Fruit fly (Drosophila melanogaster) whole organism, embryonic: ENCODE measurements around the gene Tlk.
A peak's percentile ranks its signal among the peaks of the same experiment; 100 is the strongest.

Experiments
- Abd-B ChIP-seq: fragments of 200-800 bp; sonication (Bioruptor generic); optimal IDR thresholded peaks from 2 replicates; lab custom pipeline; 2018; ENCODE audit warnings: missing biosample characterization, mild to moderate bottlenecking, missing genetic modification characterization, moderate library complexity
- CG10209 ChIP-seq: fragments of 200-800 bp; sonication (Bioruptor generic); optimal IDR thresholded peaks from 3 replicates; lab custom pipeline; 2017; ENCODE audit warnings: missing biosample characterization, mild to moderate bottlenecking, missing genetic modification characterization, missing genetic modification reagents
- CG11398 ChIP-seq: fragments of 200-800 bp; sonication (Bioruptor generic); optimal IDR thresholded peaks from 2 replicates; lab custom pipeline; 2016; ENCODE audit warnings: missing biosample characterization, missing genetic modification characterization
- CG11695 ChIP-seq: fragments of 200-800 bp; sonication (Bioruptor generic); IDR thresholded peaks from 3 replicates; pipeline ENCODE4 v1.3.6; 2022; ENCODE audit warnings: missing biosample characterization, missing genetic modification characterization
- CG11696 ChIP-seq: fragments of 200-800 bp; sonication (Bioruptor generic); IDR thresholded peaks from 2 replicates; pipeline ENCODE4 v1.3.6; 2022; ENCODE audit warnings: missing biosample characterization, missing genetic modification characterization
- CG12219 ChIP-seq: fragments of 200-800 bp; sonication (Bioruptor generic); optimal IDR thresholded peaks from 3 replicates; lab custom pipeline; 2018; ENCODE audit warnings: missing biosample characterization, mild to moderate bottlenecking, missing genetic modification characterization
- CG12391 ChIP-seq: fragments of 200-800 bp; sonication (Bioruptor generic); optimal IDR thresholded peaks from 3 replicates; lab custom pipeline; 2018; ENCODE audit warnings: missing biosample characterization, mild to moderate bottlenecking, missing genetic modification characterization, moderate library complexity
- CG14965 ChIP-seq: fragments of 200-800 bp; sonication (Bioruptor generic); optimal IDR thresholded peaks from 2 replicates; lab custom pipeline; 2016; ENCODE audit warnings: missing biosample characterization, missing genetic modification characterization, borderline replicate concordance
- CG15073 ChIP-seq: fragments of 200-800 bp; sonication (Bioruptor generic); optimal IDR thresholded peaks from 2 replicates; lab custom pipeline; 2016; ENCODE audit warnings: missing biosample characterization, missing genetic modification characterization
- CG15601 ChIP-seq: fragments of 200-800 bp; sonication (Bioruptor generic); optimal IDR thresholded peaks from 3 replicates; lab custom pipeline; 2019; ENCODE audit warnings: missing biosample characterization, mild to moderate bottlenecking, missing genetic modification characterization, moderate library complexity
- CG16779 ChIP-seq: fragments of 200-800 bp; sonication (Bioruptor generic); IDR thresholded peaks from 2 replicates; pipeline ENCODE4 v1.3.6; 2022; ENCODE audit warnings: missing biosample characterization, missing genetic modification characterization
- CG17612 ChIP-seq: fragments of 200-800 bp; sonication (Bioruptor generic); IDR thresholded peaks from 2 replicates; pipeline ENCODE4 v1.3.6; 2022; ENCODE audit warnings: missing biosample characterization, missing genetic modification characterization
- CG1832 ChIP-seq: fragments of 200-800 bp; sonication (Bioruptor generic); optimal IDR thresholded peaks from 2 replicates; lab custom pipeline; 2017; ENCODE audit warnings: missing biosample characterization, mild to moderate bottlenecking, missing genetic modification characterization, inconsistent platforms
- CG18599 ChIP-seq: fragments of 200-800 bp; sonication (Bioruptor generic); optimal IDR thresholded peaks from 3 replicates; lab custom pipeline; 2017; ENCODE audit warnings: missing biosample characterization, missing genetic modification characterization, mild to moderate bottlenecking, moderate library complexity, missing genetic modification reagents
- CG18764 ChIP-seq: fragments of 200-800 bp; sonication (Bioruptor generic); optimal IDR thresholded peaks from 3 replicates; lab custom pipeline; 2016; ENCODE audit warnings: missing biosample characterization, missing genetic modification characterization
- CG2712 ChIP-seq: fragments of 200-800 bp; optimal IDR thresholded peaks from 3 replicates; lab custom pipeline; 2019; ENCODE audit warnings: missing biosample characterization, mild to moderate bottlenecking, missing genetic modification characterization, moderate library complexity
- CG30431 ChIP-seq: fragments of 200-800 bp; sonication (Bioruptor generic); optimal IDR thresholded peaks from 2 replicates; lab custom pipeline; 2017; ENCODE audit warnings: missing biosample characterization, missing genetic modification characterization
- CG31441 ChIP-seq: fragments of 200-800 bp; sonication (Bioruptor generic); IDR thresholded peaks from 2 replicates; pipeline ENCODE4 v1.3.6; 2022; ENCODE audit warnings: missing biosample characterization, missing genetic modification characterization
- CG42726 ChIP-seq: fragments of 200-800 bp; sonication (Bioruptor generic); IDR thresholded peaks from 2 replicates; pipeline ENCODE4 v1.3.6; 2022; ENCODE audit warnings: missing biosample characterization, missing genetic modification characterization; ENCODE audit not compliant: partially characterized antibody
- CG5953 ChIP-seq: fragments of 200-800 bp; sonication (Bioruptor generic); IDR thresholded peaks from 2 replicates; pipeline ENCODE4 v1.3.6; 2022; ENCODE audit warnings: missing biosample characterization, missing genetic modification characterization
- CG6272 ChIP-seq: fragments of 200-800 bp; sonication (Bioruptor generic); IDR thresholded peaks from 2 replicates; pipeline ENCODE4 v1.3.6; 2022; ENCODE audit warnings: missing biosample characterization, missing genetic modification characterization
- CG6683 ChIP-seq: fragments of 200-800 bp; sonication (Bioruptor generic); optimal IDR thresholded peaks from 2 replicates; lab custom pipeline; 2017; ENCODE audit warnings: missing biosample characterization, mild to moderate bottlenecking, missing genetic modification characterization, missing genetic modification reagents
- CG6765 ChIP-seq: fragments of 200-800 bp; sonication (Bioruptor generic); optimal IDR thresholded peaks from 3 replicates; lab custom pipeline; 2017; ENCODE audit warnings: missing biosample characterization, mild to moderate bottlenecking, missing genetic modification characterization
- CG6813 ChIP-seq: fragments of 200-800 bp; sonication (Bioruptor generic); optimal IDR thresholded peaks from 2 replicates; lab custom pipeline; 2017; ENCODE audit warnings: missing biosample characterization, missing genetic modification characterization, mild to moderate bottlenecking, moderate library complexity, missing genetic modification reagents
- CG6854 ChIP-seq: fragments of 200-800 bp; sonication (Bioruptor generic); optimal IDR thresholded peaks from 3 replicates; lab custom pipeline; 2017; ENCODE audit warnings: missing biosample characterization, mild to moderate bottlenecking, missing genetic modification characterization
- CG7271 ChIP-seq: fragments of 200-800 bp; sonication (Bioruptor generic); optimal IDR thresholded peaks from 2 replicates; lab custom pipeline; 2018; ENCODE audit warnings: missing biosample characterization, mild to moderate bottlenecking, missing genetic modification characterization, moderate library complexity
- CG9609 ChIP-seq: fragments of 200-800 bp; sonication (Bioruptor generic); optimal IDR thresholded peaks from 3 replicates; lab custom pipeline; 2016; ENCODE audit warnings: missing biosample characterization, missing genetic modification characterization
- CG9876 ChIP-seq: fragments of 200-800 bp; sonication (Bioruptor generic); optimal IDR thresholded peaks from 2 replicates; lab custom pipeline; 2016; ENCODE audit warnings: missing biosample characterization, missing genetic modification characterization
- Hr51 ChIP-seq, 2 experiments: fragments of 200-800 bp; sonication (Bioruptor generic); optimal IDR thresholded peaks; 2 replicates in 1 of 2; 3 replicates in 1 of 2; lab custom pipeline; 2016 to 2018; ENCODE audit warnings: missing biosample characterization in 2 of 2, missing genetic modification characterization in 2 of 2, mild to moderate bottlenecking in 1 of 2, moderate library complexity in 1 of 2
- Ravus ChIP-seq: fragments of 200-800 bp; sonication (Bioruptor generic); IDR thresholded peaks from 2 replicates; pipeline ENCODE4 v1.3.6; 2022; ENCODE audit warnings: missing biosample characterization, missing genetic modification characterization
- Sin3A ChIP-seq: fragments of >200 bp; optimal IDR thresholded peaks from 2 replicates; lab custom pipeline; 2018
- Spps ChIP-seq: fragments of 200-800 bp; sonication (Bioruptor generic); optimal IDR thresholded peaks from 2 replicates; lab custom pipeline; 2018; ENCODE audit warnings: missing biosample characterization, mild to moderate bottlenecking, missing genetic modification characterization
- TFAM ChIP-seq: fragments of 200-800 bp; sonication (Bioruptor generic); optimal IDR thresholded peaks from 2 replicates; lab custom pipeline; 2017; ENCODE audit warnings: missing biosample characterization, missing genetic modification characterization, inconsistent platforms
- Xbp1 ChIP-seq: fragments of 200-800 bp; sonication (Bioruptor generic); optimal IDR thresholded peaks from 3 replicates; lab custom pipeline; 2016; ENCODE audit warnings: missing biosample characterization, mild to moderate bottlenecking, missing genetic modification characterization
- al ChIP-seq: fragments of 200-800 bp; sonication (Bioruptor generic); IDR thresholded peaks from 2 replicates; pipeline ENCODE4 v1.3.6; 2022; ENCODE audit warnings: missing biosample characterization, missing genetic modification characterization
- ase ChIP-seq: fragments of 200-800 bp; sonication (Bioruptor generic); IDR thresholded peaks from 3 replicates; pipeline ENCODE4 v1.3.6; 2022; ENCODE audit warnings: missing biosample characterization, missing genetic modification characterization
- az2 ChIP-seq: fragments of 200-800 bp; sonication (Bioruptor generic); optimal IDR thresholded peaks from 3 replicates; lab custom pipeline; 2016; ENCODE audit warnings: missing biosample characterization, missing genetic modification characterization
- dan ChIP-seq: fragments of 200-800 bp; sonication (Bioruptor generic); IDR thresholded peaks from 2 replicates; pipeline ENCODE4 v1.3.6; 2022; ENCODE audit warnings: missing biosample characterization, missing genetic modification characterization
- disco-r ChIP-seq: fragments of 200-800 bp; sonication (Bioruptor generic); optimal IDR thresholded peaks from 2 replicates; lab custom pipeline; 2016; ENCODE audit warnings: missing biosample characterization, missing genetic modification characterization
- eve ChIP-seq, 2 experiments: fragments of >200 bp; optimal IDR thresholded peaks; 2 replicates each; lab custom pipeline; 2017; ENCODE audit warnings: missing biosample characterization in 2 of 2, missing genetic modification characterization in 2 of 2
- grau ChIP-seq: fragments of 200-800 bp; optimal IDR thresholded peaks from 3 replicates; lab custom pipeline; 2019; ENCODE audit warnings: missing biosample characterization, mild to moderate bottlenecking, missing genetic modification characterization, moderate library complexity
- ham ChIP-seq: fragments of 200-800 bp; sonication (Bioruptor generic); IDR thresholded peaks from 2 replicates; pipeline ENCODE4 v1.3.6; 2022; ENCODE audit warnings: missing biosample characterization, missing genetic modification characterization
- insv ChIP-seq, 2 experiments: fragments of 200-800 bp; sonication (Bioruptor generic); optimal IDR thresholded peaks; 3 replicates each; lab custom pipeline; 2016 to 2018; ENCODE audit warnings: missing biosample characterization in 2 of 2, missing genetic modification characterization in 2 of 2
- nmo ChIP-seq: fragments of 200-800 bp; sonication (Bioruptor generic); optimal IDR thresholded peaks from 2 replicates; lab custom pipeline; 2018; ENCODE audit warnings: missing biosample characterization, mild to moderate bottlenecking, missing genetic modification characterization, moderate library complexity
- nom ChIP-seq: fragments of 200-800 bp; sonication (Bioruptor generic); optimal IDR thresholded peaks from 2 replicates; lab custom pipeline; 2017; ENCODE audit warnings: missing biosample characterization, missing genetic modification characterization, mild to moderate bottlenecking, moderate library complexity, missing genetic modification reagents
- sisA ChIP-seq: fragments of 200-800 bp; sonication (Bioruptor generic); IDR thresholded peaks from 2 replicates; pipeline ENCODE4 v1.3.6; 2022; ENCODE audit warnings: missing biosample characterization, missing genetic modification characterization
- sna ChIP-seq: fragments of 200-800 bp; sonication (Bioruptor generic); IDR thresholded peaks from 2 replicates; pipeline ENCODE4 v1.3.6; 2022; ENCODE audit warnings: missing biosample characterization, missing genetic modification characterization; ENCODE audit not compliant: partially characterized antibody
- tap ChIP-seq: fragments of 200-800 bp; optimal IDR thresholded peaks from 3 replicates; lab custom pipeline; 2019; ENCODE audit warnings: missing biosample characterization, mild to moderate bottlenecking, missing genetic modification characterization, moderate library complexity
- tin ChIP-seq: fragments of 200-800 bp; sonication (Bioruptor generic); optimal IDR thresholded peaks from 3 replicates; lab custom pipeline; 2016; ENCODE audit warnings: missing biosample characterization, missing genetic modification characterization
- vfl ChIP-seq: fragments of 200-800 bp; sonication (Bioruptor generic); optimal IDR thresholded peaks from 2 replicates; lab custom pipeline; 2016; ENCODE audit warnings: missing biosample characterization, missing genetic modification characterization
- vnd ChIP-seq: fragments of 200-800 bp; sonication (Bioruptor generic); IDR thresholded peaks from 3 replicates; pipeline ENCODE4 v1.3.6; 2022; ENCODE audit warnings: missing biosample characterization, missing genetic modification characterization; ENCODE audit not compliant: partially characterized antibody

Gene Tlk

dm6 chrX:3714020-3714419 lies 5.8 kb upstream of the Tlk start (continued):
- TF ChIP-seq CG9609 (GFP tag; lab: Kevin White, UChicago) (peak; percentile 27), CG16779 (no peak), CG1832 (GFP tag; lab: Kevin White, UChicago) (no peak), CG12219 (peak; percentile 3), Abd-B (GFP tag; lab: Kevin White, UChicago) (peak; percentile 67), CG14965 (GFP tag; lab: Kevin White, UChicago) (no peak), CG5953 (no peak), tin (GFP tag; lab: Kevin White, UChicago) (peak; percentile 0), CG17612 (no peak), CG2712 (tag; lab: Kevin White, UChicago) (peak; percentile 38), CG7271 (tag; lab: Kevin White, UChicago) (no peak), CG6813 (GFP tag; lab: Kevin White, UChicago) (no peak), ham (GFP tag; lab: Robert Waterston, UW) (no peak), Xbp1 (peak; percentile 54), az2 (GFP tag; lab: Kevin White, UChicago) (peak; percentile 36), nom (no peak), vfl (GFP tag; lab: Kevin White, UChicago) (no peak), CG15601 (tag; lab: Kevin White, UChicago) (peak; percentile 10), grau (tag; lab: Kevin White, UChicago) (peak; percentile 92), CG9876 (no peak), CG31441 (GFP tag; lab: Robert Waterston, UW) (0 out of 2 replicates have a peak, but pooled peaks have one; percentile 22), dan (no peak), Spps (tag; lab: Kevin White, UChicago) (no peak), CG18764 (GFP tag; lab: Kevin White, UChicago) (no peak), CG11695 (GFP tag; lab: Robert Waterston, UW) (peak; percentile 32; the same call in 1 of the 3 replicates), CG6765 (no peak), CG10209 (GFP tag; lab: Kevin White, UChicago) (no peak), CG30431 (GFP tag; lab: Kevin White, UChicago) (no peak), ase (GFP tag; lab: Robert Waterston, UW) (no peak), CG18599 (GFP tag; lab: Kevin White, UChicago) (peak; percentile 52), vnd (no peak), al (no peak), Sin3A (no peak), eve (GFP tag; optimal IDR thresholded peaks at IDR 0.05; lab: Kevin White, UChicago) (no peak), nmo (GFP tag; lab: Kevin White, UChicago) (peak; percentile 28), sna (GFP tag; lab: Robert Waterston, UW) (no peak), CG6683 (GFP tag; lab: Kevin White, UChicago) (no peak), CG12391 (tag; lab: Kevin White, UChicago) (peak; percentile 47), CG11398 (no peak), CG15073 (GFP tag; lab: Kevin White, UChicago) (no peak), TFAM (no peak), CG11696 (GFP tag; lab: Robert Waterston, UW) (no peak), Ravus (GFP tag; lab: Robert Waterston, UW) (no peak), insv (GFP tag; optimal IDR thresholded peaks at IDR 0.05; lab: Kevin White, UChicago) (no peak), tap (tag; lab: Kevin White, UChicago) (peak; percentile 35), disco-r (no peak), CG6854 (no peak), Hr51 (GFP tag; optimal IDR thresholded peaks at IDR 0.05; lab: Kevin White, UChicago) (peak in 1 of 2 experiments; percentile 69), sisA (no peak), CG42726 (no peak), CG6272 (no peak)
